Fruit fly (Drosophila melanogaster) whole organism, prepupa: ENCODE measurements around the gene Gr21a.
A peak's percentile ranks its signal among the peaks of the same experiment; 100 is the strongest.

ENCODE experiments used
- CG10631 ChIP-seq: fragments of 200-800 bp; sonication (Bioruptor generic); optimal IDR thresholded peaks from 2 replicates; lab custom pipeline; 2016; ENCODE audit warnings: missing biosample characterization, missing genetic modification characterization
- CG3032 ChIP-seq: fragments of 200-800 bp; optimal IDR thresholded peaks from 2 replicates; lab custom pipeline; 2019; ENCODE audit warnings: missing biosample characterization, mild to moderate bottlenecking, missing genetic modification characterization, moderate library complexity
- OdsH ChIP-seq: fragments of 200-800 bp; sonication (Bioruptor generic); optimal IDR thresholded peaks from 3 replicates; lab custom pipeline; 2016; ENCODE audit warnings: missing biosample characterization, missing genetic modification characterization
- Smox ChIP-seq: fragments of 200-800 bp; sonication (Bioruptor generic); optimal IDR thresholded peaks from 3 replicates; lab custom pipeline; 2016; ENCODE audit warnings: missing biosample characterization, missing genetic modification characterization
- esn ChIP-seq: fragments of 200-800 bp; sonication (Bioruptor generic); optimal IDR thresholded peaks from 2 replicates; lab custom pipeline; 2016; ENCODE audit warnings: missing biosample characterization, mild to moderate bottlenecking, missing genetic modification characterization, moderate library complexity

- TF ChIP-seq CG10631 (GFP tag; lab: Kevin White, UChicago) (no peak), Smox (no peak), OdsH (GFP tag; lab: Kevin White, UChicago) (no peak), CG3032 (tag; lab: Kevin White, UChicago) (no peak), esn (GFP tag; lab: Kevin White, UChicago) (peak; percentile 75)
These were observed 47.5 kb downstream of the Gr21a start for dm6 chr2L:827516-828362.
